Worm (Caenorhabditis elegans) whole organism, mixed stage, embryonic: ENCODE results near the gene dars-2.

Source experiments
- bed-3 ChIP-seq: fragments of 200-800 bp; sonication (Bioruptor generic); optimal IDR thresholded peaks from 3 replicates; lab custom pipeline; 2018; ENCODE audit warnings: mild to moderate bottlenecking, missing genetic modification characterization, moderate library complexity, missing compliant biosample characterization
- blmp-1 ChIP-seq: fragments of 150-350 bp; optimal IDR thresholded peaks from 2 replicates; lab custom pipeline; 2014; ENCODE audit warnings: missing biosample characterization, missing genetic modification characterization
- ceh-39 ChIP-seq: fragments of 150-350 bp; optimal IDR thresholded peaks from 2 replicates; lab custom pipeline; 2014; ENCODE audit warnings: missing biosample characterization, missing genetic modification characterization
- elt-3 ChIP-seq: fragments of 150-350 bp; optimal IDR thresholded peaks from 2 replicates; lab custom pipeline; 2014; ENCODE audit warnings: missing biosample characterization, missing genetic modification characterization
- hlh-1 ChIP-seq: fragments of 150-350 bp; optimal IDR thresholded peaks from 2 replicates; lab custom pipeline; 2014; ENCODE audit warnings: missing biosample characterization, missing genetic modification reagents, missing genetic modification characterization
- lin-13 ChIP-seq: fragments of 150-350 bp; optimal IDR thresholded peaks from 2 replicates; lab custom pipeline; 2014; ENCODE audit warnings: missing biosample characterization, missing genetic modification characterization
- nhr-237 ChIP-seq: fragments of 150-350 bp; optimal IDR thresholded peaks from 2 replicates; lab custom pipeline; 2014; ENCODE audit warnings: missing biosample characterization, missing genetic modification characterization
- nhr-28 ChIP-seq: fragments of 150-350 bp; optimal IDR thresholded peaks from 2 replicates; lab custom pipeline; 2014; ENCODE audit warnings: missing biosample characterization, missing genetic modification characterization
- nhr-76 ChIP-seq: sonication (generic microtip); optimal IDR thresholded peaks from 2 replicates; lab custom pipeline; 2017; ENCODE audit warnings: missing biosample characterization, missing genetic modification characterization
- snpc-4 ChIP-seq: fragments of 150-350 bp; optimal IDR thresholded peaks from 2 replicates; lab custom pipeline; 2014; ENCODE audit warnings: missing biosample characterization, missing genetic modification characterization
- unc-62 ChIP-seq: fragments of 150-350 bp; optimal IDR thresholded peaks from 2 replicates; lab custom pipeline; 2014; ENCODE audit warnings: missing biosample characterization, missing genetic modification reagents, missing genetic modification characterization
- ztf-11 ChIP-seq: fragments of 150-350 bp; optimal IDR thresholded peaks from 2 replicates; lab custom pipeline; 2014; ENCODE audit warnings: missing biosample characterization, missing genetic modification characterization

DNA sequence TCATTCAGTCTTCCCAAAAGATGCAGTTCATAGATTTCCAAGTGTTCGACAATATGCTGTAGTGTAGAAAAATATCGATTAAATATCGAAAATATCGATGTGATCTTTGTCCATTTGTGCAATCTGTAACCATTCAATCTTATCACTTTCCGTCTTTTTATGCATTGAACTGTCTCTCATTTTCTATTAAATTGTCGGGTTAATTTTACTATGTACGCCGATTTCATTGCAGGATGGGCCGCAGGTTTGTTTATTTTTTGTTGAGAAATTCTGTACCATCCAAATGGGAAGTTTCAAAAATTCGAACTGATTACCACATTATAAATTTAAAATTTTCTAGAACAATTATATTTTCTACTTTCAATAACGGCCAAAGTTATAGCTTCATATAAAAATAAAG, 35.7 kb downstream of the dars-2 start, which contains the start of gene R07B7.8:
- TF ChIP-seq nhr-237 (tag; lab: Kevin White, UChicago) (no peak), unc-62 (GFP tag; lab: Kevin White, UChicago) (no peak), nhr-28 (tag; lab: Kevin White, UChicago) (no peak), ztf-11 (no peak), snpc-4 (tag; lab: Kevin White, UChicago) (no peak), lin-13 (no peak), ceh-39 (tag; lab: Kevin White, UChicago) (no peak), blmp-1 (no peak), nhr-76 (tag; lab: Kevin White, UChicago) (no peak), bed-3 (GFP tag; lab: Kevin White, UChicago) (no peak), elt-3 (tag; lab: Kevin White, UChicago) (no peak), hlh-1 (tag; lab: Kevin White, UChicago) (no peak)
